Fruit fly (Drosophila melanogaster): ENCODE measurements around the gene Tim13.

Gene Tim13

dm6 chr3L:11788936-11789352, 14.6 kb upstream of the Tim13 start:
- TF ChIP-seq fkh (GFP tag; optimal IDR thresholded peaks at IDR 0.05) (peak; percentile 65), CG6792 (GFP tag; optimal IDR thresholded peaks at IDR 0.05) (no peak), CG8119 (GFP tag; IDR thresholded peaks at IDR 0.05) (peak; percentile 26; the same call in 2 of the 3 replicates), CG16779 (tag; optimal IDR thresholded peaks at IDR 0.05) (peak; percentile 48), Eip93F (GFP tag; optimal IDR thresholded peaks at IDR 0.05) (peak; percentile 8)

dm6 chr3L:11788195-11788594, 13.9 kb upstream of the Tim13 start:
- TF ChIP-seq esn (GFP tag; optimal IDR thresholded peaks at IDR 0.05) = peak; percentile 38
- TF ChIP-seq Eip75B (GFP tag; optimal IDR thresholded peaks at IDR 0.05) = no peak
- TF ChIP-seq topi (GFP tag; optimal IDR thresholded peaks at IDR 0.05) = no peak
- peak; percentile 4 for TF ChIP-seq Sox14 (GFP tag; optimal IDR thresholded peaks at IDR 0.05)
- TF ChIP-seq CG11902 (GFP tag; optimal IDR thresholded peaks at IDR 0.05) = no peak
- no peak for TF ChIP-seq Sox15 (GFP tag; optimal IDR thresholded peaks at IDR 0.05)
- no peak for TF ChIP-seq dac (GFP tag; optimal IDR thresholded peaks at IDR 0.05)
- no peak for TF ChIP-seq Sox102F (GFP tag; optimal IDR thresholded peaks at IDR 0.05)
- TF ChIP-seq dsx (GFP tag; optimal IDR thresholded peaks at IDR 0.05; ENCODE audit: poor library complexity, severe bottlenecking) = no peak
- no peak for TF ChIP-seq lz (GFP tag; optimal IDR thresholded peaks at IDR 0.05)
- TF ChIP-seq CG10631 (GFP tag; optimal IDR thresholded peaks at IDR 0.05) = peak; percentile 1
- TF ChIP-seq CG6163 (GFP tag; IDR thresholded peaks at IDR 0.05) = 0 out of 3 replicates have a peak, but pooled peaks have one; percentile 12
- peak; percentile 52 for TF ChIP-seq Eip93F (GFP tag; optimal IDR thresholded peaks at IDR 0.05)
- no peak for TF ChIP-seq Hr39 (GFP tag; optimal IDR thresholded peaks at IDR 0.05)
- no peak for TF ChIP-seq CG16779 (tag; optimal IDR thresholded peaks at IDR 0.05)
- TF ChIP-seq CG6792 (GFP tag; optimal IDR thresholded peaks at IDR 0.05) = peak; percentile 25
- TF ChIP-seq cyc (GFP tag; optimal IDR thresholded peaks at IDR 0.05) = no peak
- peak; percentile 81 for TF ChIP-seq vri (GFP tag; optimal IDR thresholded peaks at IDR 0.05)

DNA sequence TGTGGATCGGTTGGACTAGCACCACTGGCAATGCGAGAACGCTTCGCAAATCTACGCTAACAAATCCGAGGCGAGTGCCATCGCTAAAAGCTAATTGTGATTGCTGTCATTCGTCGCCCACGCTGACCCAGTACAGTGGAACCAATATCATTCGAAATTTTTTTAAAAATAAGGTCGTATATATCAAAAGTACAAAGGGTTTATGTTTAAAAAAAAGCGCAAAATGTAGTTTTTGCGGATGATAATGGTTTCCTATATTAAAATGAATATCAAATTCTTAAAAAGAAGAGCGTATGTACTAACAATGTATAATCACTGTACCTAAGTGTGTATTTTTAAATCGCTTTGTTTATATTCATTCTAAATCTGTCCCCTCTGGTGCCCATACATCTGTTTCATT, 11.0 kb upstream of the Tim13 start:
- no peak for TF ChIP-seq pdm3 (GFP tag; optimal IDR thresholded peaks at IDR 0.05)
- no peak for TF ChIP-seq OdsH (GFP tag; optimal IDR thresholded peaks at IDR 0.05)
- no peak for TF ChIP-seq Sox15 (GFP tag; optimal IDR thresholded peaks at IDR 0.05)
- no peak for TF ChIP-seq cyc (GFP tag; optimal IDR thresholded peaks at IDR 0.05)
- TF ChIP-seq Eip93F (GFP tag; optimal IDR thresholded peaks at IDR 0.05) = no peak
- peak; percentile 73 for TF ChIP-seq eg (GFP tag; IDR thresholded peaks at IDR 0.05)
- TF ChIP-seq Smox (GFP tag; optimal IDR thresholded peaks at IDR 0.05) = no peak
- no peak for TF ChIP-seq CG10669 (GFP tag; optimal IDR thresholded peaks at IDR 0.05)
- TF ChIP-seq CG11762 (GFP tag; optimal IDR thresholded peaks at IDR 0.05; ENCODE audit: insufficient read depth) = no peak
- TF ChIP-seq CG9139 (GFP tag; optimal IDR thresholded peaks at IDR 0.05) = no peak
- TF ChIP-seq CG8319 (GFP tag; optimal IDR thresholded peaks at IDR 0.05) = no peak
- TF ChIP-seq Gug (GFP tag; IDR thresholded peaks at IDR 0.05) = peak; percentile 50
- no peak for TF ChIP-seq Hr38 (GFP tag; optimal IDR thresholded peaks at IDR 0.05)
- no peak for TF ChIP-seq CG8632 (GFP tag; optimal IDR thresholded peaks at IDR 0.05)
- peak; percentile 29 for TF ChIP-seq net (GFP tag; optimal IDR thresholded peaks at IDR 0.05)
- no peak for TF ChIP-seq Eip78C (GFP tag)
- no peak for TF ChIP-seq salr (GFP tag; optimal IDR thresholded peaks at IDR 0.05)
- TF ChIP-seq Hr4 (GFP tag; optimal IDR thresholded peaks at IDR 0.05) = peak; percentile 70
- no peak for TF ChIP-seq topi (GFP tag; optimal IDR thresholded peaks at IDR 0.05)
- no peak for TF ChIP-seq fkh (GFP tag; optimal IDR thresholded peaks at IDR 0.05)
- TF ChIP-seq CG15336 (GFP tag; IDR thresholded peaks at IDR 0.05) = peak; percentile 80
- no peak for TF ChIP-seq dac (GFP tag; optimal IDR thresholded peaks at IDR 0.05)
- no peak for TF ChIP-seq CG16779 (tag; optimal IDR thresholded peaks at IDR 0.05)
- TF ChIP-seq CG10631 (GFP tag; optimal IDR thresholded peaks at IDR 0.05) = no peak
- TF ChIP-seq CG6808 (GFP tag; optimal IDR thresholded peaks at IDR 0.05) = no peak
- TF ChIP-seq Sox102F (GFP tag; optimal IDR thresholded peaks at IDR 0.05) = no peak
- TF ChIP-seq CG4318 (GFP tag; optimal IDR thresholded peaks at IDR 0.05) = no peak
- no peak for TF ChIP-seq CG1621 (tag; optimal IDR thresholded peaks at IDR 0.05)
- TF ChIP-seq esn (GFP tag; optimal IDR thresholded peaks at IDR 0.05) = no peak
- no peak for TF ChIP-seq Met (GFP tag; optimal IDR thresholded peaks at IDR 0.05)
- no peak for TF ChIP-seq Sox14 (GFP tag; optimal IDR thresholded peaks at IDR 0.05)
- no peak for TF ChIP-seq CG6854 (GFP tag; optimal IDR thresholded peaks at IDR 0.05)
- no peak for TF ChIP-seq CG34406 (GFP tag; optimal IDR thresholded peaks at IDR 0.05)
- TF ChIP-seq Ets21C (GFP tag; optimal IDR thresholded peaks at IDR 0.05) = no peak
- TF ChIP-seq achi (GFP tag; optimal IDR thresholded peaks at IDR 0.05) = peak; percentile 10
- TF ChIP-seq CG6792 (GFP tag; optimal IDR thresholded peaks at IDR 0.05) = no peak
- TF ChIP-seq spab (GFP tag; optimal IDR thresholded peaks at IDR 0.05) = no peak
- TF ChIP-seq CG7368 (GFP tag; optimal IDR thresholded peaks at IDR 0.05) = no peak
- no peak for TF ChIP-seq CG6276 (GFP tag; optimal IDR thresholded peaks at IDR 0.05)

Measured in whole organism, prepupa.